Fruit fly (Drosophila melanogaster) whole organism, prepupa: ENCODE measurements around the gene pros.

Experiments
- CG10631 ChIP-seq: fragments of 200-800 bp; sonication (Bioruptor generic); optimal IDR thresholded peaks from 2 replicates; lab custom pipeline; 2016; ENCODE audit warnings: missing biosample characterization, missing genetic modification characterization
- CG10669 ChIP-seq: fragments of 200-800 bp; sonication (Bioruptor generic); optimal IDR thresholded peaks from 3 replicates; lab custom pipeline; 2018; ENCODE audit warnings: missing biosample characterization, mild to moderate bottlenecking, missing genetic modification characterization, moderate library complexity
- CG11294 ChIP-seq: fragments of 200-800 bp; sonication (Bioruptor generic); IDR thresholded peaks from 2 replicates; pipeline ENCODE4 v1.3.6; 2022; ENCODE audit warnings: missing biosample characterization, missing genetic modification characterization
- CG11762 ChIP-seq: fragments of 200-800 bp; sonication (Bioruptor generic); optimal IDR thresholded peaks from 3 replicates; lab custom pipeline; 2016; ENCODE audit warnings: missing biosample characterization, missing genetic modification characterization; ENCODE audit not compliant: insufficient read depth
- CG15336 ChIP-seq: fragments of 200-800 bp; sonication (Bioruptor generic); IDR thresholded peaks from 2 replicates; pipeline ENCODE4 v1.3.6; 2022; ENCODE audit warnings: missing biosample characterization, missing genetic modification characterization
- CG3919 ChIP-seq: fragments of 200-800 bp; sonication (Bioruptor generic); optimal IDR thresholded peaks from 3 replicates; lab custom pipeline; 2016; ENCODE audit warnings: missing biosample characterization, missing genetic modification characterization
- CG4318 ChIP-seq: fragments of 200-800 bp; sonication (Bioruptor generic); optimal IDR thresholded peaks from 3 replicates; lab custom pipeline; 2017; ENCODE audit warnings: missing biosample characterization, mild to moderate bottlenecking, missing genetic modification characterization
- CG6163 ChIP-seq: fragments of 200-800 bp; sonication (Bioruptor generic); IDR thresholded peaks from 3 replicates; pipeline ENCODE4 v1.3.6; 2022; ENCODE audit warnings: missing biosample characterization, missing genetic modification characterization
- CG6276 ChIP-seq: fragments of 200-800 bp; sonication (Bioruptor generic); optimal IDR thresholded peaks from 2 replicates; lab custom pipeline; 2017; ENCODE audit warnings: missing biosample characterization, mild to moderate bottlenecking, missing genetic modification characterization
- CG6808 ChIP-seq: fragments of 200-800 bp; sonication (Bioruptor generic); optimal IDR thresholded peaks from 3 replicates; lab custom pipeline; 2017; ENCODE audit warnings: missing biosample characterization, missing genetic modification characterization, mild to moderate bottlenecking, moderate library complexity, missing genetic modification reagents
- CG6854 ChIP-seq: fragments of 200-800 bp; sonication (Bioruptor generic); optimal IDR thresholded peaks from 2 replicates; lab custom pipeline; 2017; ENCODE audit warnings: missing biosample characterization, mild to moderate bottlenecking, missing genetic modification characterization
- CG7368 ChIP-seq: fragments of 200-800 bp; sonication (Bioruptor generic); optimal IDR thresholded peaks from 3 replicates; lab custom pipeline; 2016; ENCODE audit warnings: missing biosample characterization, missing genetic modification characterization
- CG8119 ChIP-seq: fragments of 200-800 bp; sonication (Bioruptor generic); IDR thresholded peaks from 3 replicates; pipeline ENCODE4 v1.3.6; 2022; ENCODE audit warnings: missing biosample characterization, missing genetic modification characterization
- Eip75B ChIP-seq: fragments of 200-800 bp; sonication (Bioruptor generic); optimal IDR thresholded peaks from 3 replicates; lab custom pipeline; 2016; ENCODE audit warnings: missing biosample characterization, missing genetic modification characterization
- Eip78C ChIP-seq: fragments of 200-800 bp; sonication (Bioruptor generic); peaks from one replicate; lab custom pipeline; 2016; ENCODE audit warnings: missing biosample characterization, missing genetic modification characterization
- Eip93F ChIP-seq: fragments of 200-800 bp; sonication (Bioruptor generic); optimal IDR thresholded peaks from 2 replicates; lab custom pipeline; 2016; ENCODE audit warnings: missing biosample characterization, mild to moderate bottlenecking, missing genetic modification characterization
- Ets21C ChIP-seq: fragments of 200-800 bp; sonication (Bioruptor generic); optimal IDR thresholded peaks from 3 replicates; lab custom pipeline; 2016; ENCODE audit warnings: missing biosample characterization, missing genetic modification characterization
- Ets96B ChIP-seq: fragments of 200-800 bp; optimal IDR thresholded peaks from 2 replicates; lab custom pipeline; 2019; ENCODE audit warnings: missing biosample characterization, mild to moderate bottlenecking, missing genetic modification characterization, moderate library complexity
- Hr38 ChIP-seq: sonication (Bioruptor generic); optimal IDR thresholded peaks from 2 replicates; lab custom pipeline; 2016; ENCODE audit warnings: missing biosample characterization, missing genetic modification characterization
- Hr39 ChIP-seq: fragments of 200-800 bp; sonication (Bioruptor generic); optimal IDR thresholded peaks from 2 replicates; lab custom pipeline; 2016; ENCODE audit warnings: missing biosample characterization, missing genetic modification characterization
- OdsH ChIP-seq: fragments of 200-800 bp; sonication (Bioruptor generic); optimal IDR thresholded peaks from 3 replicates; lab custom pipeline; 2016; ENCODE audit warnings: missing biosample characterization, missing genetic modification characterization
- Smox ChIP-seq: fragments of 200-800 bp; sonication (Bioruptor generic); optimal IDR thresholded peaks from 3 replicates; lab custom pipeline; 2016; ENCODE audit warnings: missing biosample characterization, missing genetic modification characterization
- Sox102F ChIP-seq: fragments of 200-800 bp; sonication (Bioruptor generic); optimal IDR thresholded peaks from 2 replicates; lab custom pipeline; 2016; ENCODE audit warnings: missing biosample characterization, mild to moderate bottlenecking, missing genetic modification characterization
- Sox14 ChIP-seq: fragments of 200-800 bp; sonication (Bioruptor generic); optimal IDR thresholded peaks from 3 replicates; lab custom pipeline; 2016; ENCODE audit warnings: missing biosample characterization, missing genetic modification characterization
- Sox15 ChIP-seq: fragments of 200-800 bp; sonication (Bioruptor generic); optimal IDR thresholded peaks from 3 replicates; lab custom pipeline; 2016; ENCODE audit warnings: missing biosample characterization, missing genetic modification characterization
- achi ChIP-seq: fragments of 200-800 bp; sonication (Bioruptor generic); optimal IDR thresholded peaks from 3 replicates; lab custom pipeline; 2016; ENCODE audit warnings: missing biosample characterization, missing genetic modification characterization
- acj6 ChIP-seq: fragments of 200-800 bp; sonication (Bioruptor generic); optimal IDR thresholded peaks from 3 replicates; lab custom pipeline; 2016; ENCODE audit warnings: missing biosample characterization, missing genetic modification characterization
- cyc ChIP-seq: fragments of 200-800 bp; sonication (Bioruptor generic); optimal IDR thresholded peaks from 3 replicates; lab custom pipeline; 2016; ENCODE audit warnings: missing biosample characterization, missing genetic modification characterization
- dac ChIP-seq: fragments of 200-800 bp; sonication (Bioruptor generic); optimal IDR thresholded peaks from 2 replicates; lab custom pipeline; 2017; ENCODE audit warnings: missing biosample characterization, mild to moderate bottlenecking, missing genetic modification characterization
- dsx ChIP-seq: fragments of 200-800 bp; optimal IDR thresholded peaks from 3 replicates; lab custom pipeline; 2019; ENCODE audit warnings: missing biosample characterization, mild to moderate bottlenecking, missing genetic modification characterization, moderate library complexity; ENCODE audit not compliant: poor library complexity, severe bottlenecking
- eg ChIP-seq: fragments of 200-800 bp; sonication (Bioruptor generic); IDR thresholded peaks from 3 replicates; pipeline ENCODE4 v1.3.6; 2022; ENCODE audit warnings: missing biosample characterization, missing genetic modification characterization
- esn ChIP-seq: fragments of 200-800 bp; sonication (Bioruptor generic); optimal IDR thresholded peaks from 2 replicates; lab custom pipeline; 2016; ENCODE audit warnings: missing biosample characterization, mild to moderate bottlenecking, missing genetic modification characterization, moderate library complexity
- fkh ChIP-seq: fragments of 200-800 bp; sonication (Bioruptor generic); optimal IDR thresholded peaks from 3 replicates; lab custom pipeline; 2017; ENCODE audit warnings: missing biosample characterization, mild to moderate bottlenecking, missing genetic modification characterization, moderate library complexity
- lz ChIP-seq: fragments of 200-800 bp; sonication (Bioruptor generic); optimal IDR thresholded peaks from 3 replicates; lab custom pipeline; 2016; ENCODE audit warnings: missing biosample characterization, missing genetic modification characterization
- salr ChIP-seq, 2 experiments: fragments of 200-800 bp; sonication (Bioruptor generic); optimal IDR thresholded peaks; 3 replicates each; lab custom pipeline; 2016 to 2018; ENCODE audit warnings: missing biosample characterization in 2 of 2, missing genetic modification characterization in 2 of 2, mild to moderate bottlenecking in 1 of 2
- spab ChIP-seq: fragments of 200-800 bp; sonication (Bioruptor generic); optimal IDR thresholded peaks from 2 replicates; lab custom pipeline; 2017; ENCODE audit warnings: missing biosample characterization, mild to moderate bottlenecking, missing genetic modification characterization, missing genetic modification reagents
- svp ChIP-seq: fragments of 200-800 bp; sonication (Bioruptor generic); peaks from one replicate; lab custom pipeline; 2016; ENCODE audit warnings: missing biosample characterization, missing genetic modification characterization
- topi ChIP-seq: fragments of 200-800 bp; sonication (Bioruptor generic); optimal IDR thresholded peaks from 3 replicates; lab custom pipeline; 2016; ENCODE audit warnings: missing biosample characterization, missing genetic modification characterization

The pros gene

DNA sequence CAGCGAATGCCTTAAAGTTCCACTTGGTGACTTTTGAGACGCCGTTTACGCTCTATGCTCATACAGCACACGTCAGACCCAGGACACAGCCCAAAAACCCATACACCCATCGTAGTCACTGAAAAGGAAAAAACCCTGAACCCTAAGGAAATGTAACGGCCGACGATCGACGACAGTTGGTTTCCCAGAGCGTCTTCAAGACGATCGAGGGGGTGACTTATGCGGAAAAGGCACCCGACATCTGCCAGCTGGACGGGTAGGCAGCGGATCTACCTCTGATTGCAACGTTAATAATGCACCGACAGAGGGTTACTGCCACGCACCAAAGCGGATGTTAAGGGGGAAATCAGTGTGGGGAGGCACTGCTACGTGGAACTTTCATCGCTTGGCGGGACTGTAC is 38.0 kb downstream of the pros start:
- no peak for TF ChIP-seq acj6
- no peak for TF ChIP-seq lz (GFP tag; lab: Kevin White, UChicago)
- no peak for TF ChIP-seq cyc (GFP tag; lab: Kevin White, UChicago)
- no peak for TF ChIP-seq CG6854 (GFP tag; lab: Kevin White, UChicago)
- no peak for TF ChIP-seq Sox14 (GFP tag; lab: Kevin White, UChicago)
- TF ChIP-seq Smox (GFP tag; lab: Kevin White, UChicago), result no peak
- TF ChIP-seq, all 60 proteins: peak for 0

dm6 chr3R:11368766-11369165 is 40.5 kb downstream of the pros start:
- TF ChIP-seq achi (peak; percentile 10), acj6 (no peak), svp (peak; percentile 55), Sox102F (GFP tag; lab: Kevin White, UChicago) (no peak), Eip78C (GFP tag; lab: Kevin White, UChicago) (peak; percentile 68), Ets96B (tag; lab: Kevin White, UChicago) (peak; percentile 0), esn (peak; percentile 4)

DNA sequence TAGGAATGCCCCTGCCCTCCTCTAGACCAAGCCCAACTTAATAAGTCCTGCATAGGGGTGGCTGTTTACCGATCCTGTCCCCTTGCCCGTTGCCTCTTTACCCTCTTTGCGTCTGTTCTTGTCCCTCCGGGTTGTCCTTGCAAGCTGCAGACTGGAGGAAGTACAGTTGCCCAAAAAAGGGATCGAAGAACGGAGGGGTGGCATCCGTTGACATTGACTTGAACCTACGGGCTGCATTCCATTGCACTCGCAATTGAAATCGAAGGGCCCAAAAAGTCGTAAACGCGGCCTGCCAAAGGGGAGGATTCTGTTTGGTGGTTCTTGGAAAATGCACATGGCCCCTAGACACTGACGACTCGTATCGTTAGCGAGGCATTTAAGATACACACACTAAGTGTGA is 42.1 kb downstream of the pros start:
- TF ChIP-seq Hr39 (GFP tag; lab: Kevin White, UChicago) (no peak), Sox15 (GFP tag; lab: Kevin White, UChicago) (no peak)

- TF ChIP-seq salr (GFP tag; optimal IDR thresholded peaks at IDR 0.05; lab: Kevin White, UChicago) (no peak), Smox (GFP tag; lab: Kevin White, UChicago) (no peak), spab (GFP tag; lab: Kevin White, UChicago) (no peak), Eip93F (GFP tag; lab: Kevin White, UChicago) (no peak), fkh (GFP tag; lab: Kevin White, UChicago) (no peak), OdsH (GFP tag; lab: Kevin White, UChicago) (no peak), CG4318 (GFP tag; lab: Kevin White, UChicago) (no peak), dsx (GFP tag; lab: Kevin White, UChicago) (no peak), CG15336 (GFP tag; lab: Robert Waterston, UW) (no peak), CG11294 (no peak), esn (no peak), CG6808 (GFP tag; lab: Kevin White, UChicago) (no peak), CG6276 (GFP tag; lab: Kevin White, UChicago) (no peak), dac (no peak), eg (GFP tag; lab: Robert Waterston, UW) (no peak)
Measured at dm6 chr3R:11370805-11371204, 42.5 kb downstream of the pros start.

dm6 chr3R:11372053-11373016 is 44.1 kb downstream of the pros start:
- TF ChIP-seq Eip75B (GFP tag; lab: Kevin White, UChicago), result no peak
- peak; percentile 46 for TF ChIP-seq Sox102F (GFP tag; lab: Kevin White, UChicago)
- TF ChIP-seq topi (GFP tag; lab: Kevin White, UChicago), result peak; percentile 20
- TF ChIP-seq esn, result peak; percentile 24
- TF ChIP-seq dac, result no peak
- TF ChIP-seq CG10631, result no peak
- 0 out of 3 replicates have a peak, but pooled peaks have one; percentile 34 for TF ChIP-seq CG6163 (GFP tag; lab: Robert Waterston, UW)
- peak; percentile 60 for TF ChIP-seq svp
- TF ChIP-seq CG11762 (GFP tag; lab: Kevin White, UChicago), result no peak
- TF ChIP-seq CG8119 (GFP tag; lab: Robert Waterston, UW), result no peak
- no peak for TF ChIP-seq CG10669 (GFP tag; lab: Kevin White, UChicago)
- no peak for TF ChIP-seq dsx (GFP tag; lab: Kevin White, UChicago)
- TF ChIP-seq eg (GFP tag; lab: Robert Waterston, UW), result 0 out of 3 replicates have a peak, but pooled peaks have one; percentile 24
- TF ChIP-seq Hr38 (GFP tag; lab: Kevin White, UChicago), result no peak
- TF ChIP-seq spab (GFP tag; lab: Kevin White, UChicago), result no peak
- no peak for TF ChIP-seq CG7368 (GFP tag; lab: Kevin White, UChicago)
- peak; percentile 35 for TF ChIP-seq Eip78C (GFP tag; lab: Kevin White, UChicago)
- peak; percentile 57 for TF ChIP-seq CG3919 (GFP tag; lab: Kevin White, UChicago)
- no peak for TF ChIP-seq Ets21C (GFP tag; lab: Kevin White, UChicago)
